Worm (Caenorhabditis elegans) whole organism, L1 larva: ENCODE results near the gene Y37D8A.29.

Experiments used
- C04F5.9 ChIP-seq: sonication (generic microtip); optimal IDR thresholded peaks from 2 replicates; lab custom pipeline; 2016; ENCODE audit warnings: missing genetic modification characterization, missing compliant biosample characterization
- F16B12.6 ChIP-seq: fragments of 150-350 bp; optimal IDR thresholded peaks from 2 replicates; lab custom pipeline; 2014; ENCODE audit warnings: missing biosample characterization, missing genetic modification characterization
- aha-1 ChIP-seq: fragments of 150-350 bp; optimal IDR thresholded peaks from 2 replicates; lab custom pipeline; 2014; ENCODE audit warnings: missing biosample characterization, missing genetic modification characterization
- ama-1 ChIP-seq: fragments of 150-350 bp; optimal IDR thresholded peaks from 2 replicates; lab custom pipeline; 2014
- blmp-1 ChIP-seq: fragments of 150-350 bp; optimal IDR thresholded peaks from 2 replicates; lab custom pipeline; 2014; ENCODE audit warnings: missing biosample characterization, missing genetic modification characterization
- ceh-90 ChIP-seq: sonication (generic microtip); optimal IDR thresholded peaks from 2 replicates; lab custom pipeline; 2016; ENCODE audit warnings: missing genetic modification characterization, missing compliant biosample characterization
- dpl-1 ChIP-seq, 3 experiments: fragments of 150-350 bp in 2 of 3; sonication (generic microtip) in 1 of 3; optimal IDR thresholded peaks; 2 replicates each; lab custom pipeline; 2014 to 2017; ENCODE audit warnings: missing biosample characterization in 3 of 3, missing genetic modification characterization in 3 of 3, missing genetic modification reagents in 3 of 3
- dsc-1 ChIP-seq: sonication (generic microtip); optimal IDR thresholded peaks from 2 replicates; lab custom pipeline; 2016; ENCODE audit warnings: mild to moderate bottlenecking, missing genetic modification characterization, missing compliant biosample characterization
- efl-3 ChIP-seq: fragments of 200-800 bp; sonication (Bioruptor generic); optimal IDR thresholded peaks from 2 replicates; lab custom pipeline; 2018; ENCODE audit warnings: mild to moderate bottlenecking, missing genetic modification characterization, missing compliant biosample characterization
- egl-13 ChIP-seq: sonication (generic microtip); optimal IDR thresholded peaks from 2 replicates; lab custom pipeline; 2016; ENCODE audit warnings: missing genotype, missing genetic modification reagents, missing genetic modification characterization, missing compliant biosample characterization
- elt-2 ChIP-seq: sonication (generic microtip); optimal IDR thresholded peaks from 2 replicates; lab custom pipeline; 2016; ENCODE audit warnings: missing genetic modification characterization, mild to moderate bottlenecking, inconsistent platforms, missing compliant biosample characterization, missing genetic modification reagents
- ets-5 ChIP-seq: fragments of 200-800 bp; sonication (Bioruptor generic); IDR thresholded peaks from 2 replicates; pipeline ENCODE4 v1.3.6; 2022; ENCODE audit warnings: missing genetic modification characterization, missing compliant biosample characterization
- fkh-10 ChIP-seq: sonication (generic microtip); optimal IDR thresholded peaks from 2 replicates; lab custom pipeline; 2017; ENCODE audit warnings: missing biosample characterization, missing genetic modification reagents, missing genetic modification characterization
- fkh-4 ChIP-seq: sonication (generic microtip); optimal IDR thresholded peaks from 2 replicates; lab custom pipeline; 2016; ENCODE audit warnings: missing compliant biosample characterization, missing genetic modification characterization, borderline replicate concordance
- fos-1 ChIP-seq: fragments of 150-350 bp; optimal IDR thresholded peaks from 2 replicates; lab custom pipeline; 2014; ENCODE audit warnings: missing biosample characterization, missing genetic modification characterization
- hlh-17 ChIP-seq: fragments of 200-800 bp; sonication (Bioruptor generic); optimal IDR thresholded peaks from 2 replicates; lab custom pipeline; 2018; ENCODE audit warnings: missing genetic modification characterization, mild to moderate bottlenecking, missing compliant biosample characterization, moderate library complexity, borderline replicate concordance
- irx-1 ChIP-seq: sonication (generic microtip); optimal IDR thresholded peaks from 2 replicates; lab custom pipeline; 2016; ENCODE audit warnings: missing genetic modification characterization, missing compliant biosample characterization
- jun-1 ChIP-seq: fragments of 150-350 bp; optimal IDR thresholded peaks from 2 replicates; lab custom pipeline; 2014; ENCODE audit warnings: missing biosample characterization, missing genetic modification reagents, missing genetic modification characterization
- lin-13 ChIP-seq: fragments of 150-350 bp; optimal IDR thresholded peaks from 2 replicates; lab custom pipeline; 2014; ENCODE audit warnings: missing biosample characterization, missing genetic modification reagents, missing genetic modification characterization
- lin-14 ChIP-seq: fragments of 200-800 bp; sonication (Bioruptor generic); optimal IDR thresholded peaks from 2 replicates; lab custom pipeline; 2018; ENCODE audit warnings: mild to moderate bottlenecking, missing genetic modification characterization, moderate library complexity, missing compliant biosample characterization
- lin-15B ChIP-seq: fragments of 150-350 bp; sonication (generic microtip); optimal IDR thresholded peaks from 3 replicates; lab custom pipeline; 2014; ENCODE audit warnings: missing biosample characterization, missing genetic modification characterization
- lsy-2 ChIP-seq, 2 experiments: fragments of 150-350 bp; optimal IDR thresholded peaks; 2 replicates each; lab custom pipeline; 2014; ENCODE audit warnings: missing biosample characterization in 2 of 2, missing genetic modification characterization in 2 of 2
- mdl-1 ChIP-seq, 2 experiments: fragments of 150-350 bp; optimal IDR thresholded peaks; 2 replicates each; lab custom pipeline; 2014 to 2017; ENCODE audit warnings: missing biosample characterization in 2 of 2, missing genetic modification characterization in 2 of 2, inconsistent platforms in 1 of 2
- nhr-11 ChIP-seq: fragments of 150-350 bp; optimal IDR thresholded peaks from 2 replicates; lab custom pipeline; 2014; ENCODE audit warnings: missing biosample characterization, missing genetic modification characterization
- nhr-19 ChIP-seq: fragments of 200-800 bp; sonication (Bioruptor generic); conservative IDR thresholded peaks from 2 replicates; pipeline ENCODE4 v1.3.6; 2022; ENCODE audit warnings: missing genetic modification characterization, missing compliant biosample characterization
- nhr-20 ChIP-seq: sonication (generic microtip); optimal IDR thresholded peaks from 2 replicates; lab custom pipeline; 2016; ENCODE audit warnings: mild to moderate bottlenecking, missing genetic modification characterization, missing compliant biosample characterization
- nhr-71 ChIP-seq: sonication (generic microtip); optimal IDR thresholded peaks from 2 replicates; lab custom pipeline; 2016; ENCODE audit warnings: mild to moderate bottlenecking, missing genetic modification characterization, moderate library complexity, missing compliant biosample characterization
- nhr-76 ChIP-seq: sonication (generic microtip); optimal IDR thresholded peaks from 2 replicates; lab custom pipeline; 2017; ENCODE audit warnings: missing biosample characterization, missing genetic modification characterization
- nhr-77 ChIP-seq: fragments of 150-350 bp; optimal IDR thresholded peaks from 2 replicates; lab custom pipeline; 2014; ENCODE audit warnings: missing biosample characterization, missing genetic modification characterization
- nhr-84 ChIP-seq: sonication (generic microtip); optimal IDR thresholded peaks from 2 replicates; lab custom pipeline; 2017; ENCODE audit warnings: missing biosample characterization, missing genetic modification characterization
- nhr-85 ChIP-seq: sonication (generic microtip); peaks from one replicate; lab custom pipeline; 2016; ENCODE audit warnings: missing genetic modification characterization, inconsistent platforms, missing compliant biosample characterization
- nhr-90 ChIP-seq: sonication (generic microtip); optimal IDR thresholded peaks from 2 replicates; lab custom pipeline; 2016; ENCODE audit warnings: mild to moderate bottlenecking, missing genetic modification characterization, missing compliant biosample characterization; ENCODE audit not compliant: poor library complexity
- pqm-1 ChIP-seq: sonication (generic microtip); optimal IDR thresholded peaks from 3 replicates; lab custom pipeline; 2017; ENCODE audit warnings: missing biosample characterization, missing genetic modification characterization
- rnt-1 ChIP-seq: sonication (generic microtip); optimal IDR thresholded peaks from 2 replicates; lab custom pipeline; 2016; ENCODE audit warnings: mild to moderate bottlenecking, missing genetic modification characterization, moderate library complexity, missing compliant biosample characterization
- snpc-4 ChIP-seq: fragments of 150-350 bp; optimal IDR thresholded peaks from 2 replicates; lab custom pipeline; 2014; ENCODE audit warnings: missing biosample characterization, missing genetic modification characterization
- snu-23 ChIP-seq: sonication (generic microtip); optimal IDR thresholded peaks from 2 replicates; lab custom pipeline; 2016; ENCODE audit warnings: missing genetic modification characterization, missing compliant biosample characterization
- sox-4 ChIP-seq: sonication (generic microtip); optimal IDR thresholded peaks from 2 replicates; lab custom pipeline; 2016; ENCODE audit warnings: missing genetic modification characterization, missing compliant biosample characterization
- sup-37 ChIP-seq: fragments of 200-800 bp; sonication (Bioruptor generic); optimal IDR thresholded peaks from 2 replicates; lab custom pipeline; 2018; ENCODE audit warnings: mild to moderate bottlenecking, missing genetic modification characterization, missing compliant biosample characterization
- swsn-7 ChIP-seq: sonication (generic microtip); optimal IDR thresholded peaks from 2 replicates; lab custom pipeline; 2016; ENCODE audit warnings: missing genetic modification characterization, missing compliant biosample characterization
- unc-130 ChIP-seq: fragments of 150-350 bp; optimal IDR thresholded peaks from 2 replicates; lab custom pipeline; 2017; ENCODE audit warnings: missing biosample characterization, missing genetic modification characterization, inconsistent platforms
- unc-86 ChIP-seq: sonication (generic microtip); optimal IDR thresholded peaks from 2 replicates; lab custom pipeline; 2016; ENCODE audit warnings: missing genetic modification characterization, missing compliant biosample characterization
- zag-1 ChIP-seq: fragments of 150-350 bp; optimal IDR thresholded peaks from 2 replicates; lab custom pipeline; 2014; ENCODE audit warnings: missing biosample characterization, missing genetic modification characterization
- ztf-11 ChIP-seq, 2 experiments: sonication (generic microtip); optimal IDR thresholded peaks; 2 replicates each; lab custom pipeline; 2016 to 2017; ENCODE audit warnings: missing genetic modification characterization in 2 of 2, missing biosample characterization in 1 of 2, missing compliant biosample characterization in 1 of 2
- ztf-4 ChIP-seq: fragments of 150-350 bp; optimal IDR thresholded peaks from 2 replicates; lab custom pipeline; 2014; ENCODE audit warnings: missing biosample characterization, missing genetic modification characterization

The Y37D8A.29 gene

DNA sequence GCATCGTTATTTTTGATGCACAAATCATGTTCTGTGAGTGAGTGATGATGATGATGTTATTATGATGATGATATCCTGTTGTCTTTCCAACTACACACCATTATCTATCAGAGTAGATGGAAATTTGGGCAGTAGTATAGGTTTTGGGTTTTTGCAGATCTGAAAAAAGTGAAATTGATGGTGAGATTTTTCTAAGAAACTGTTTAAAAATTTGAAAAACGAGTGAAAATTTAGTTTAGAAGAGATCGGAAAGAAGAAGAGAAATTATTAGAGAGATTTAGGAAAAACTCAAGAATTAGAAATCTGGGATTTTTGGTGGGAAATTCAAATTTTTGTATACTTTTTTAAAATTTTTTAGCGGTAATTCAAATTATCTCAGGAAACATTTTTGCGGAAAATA lies at the start of gene Y37D8A.29, which contains the start of gene unc-71:
Gene Y37D8A.29, minus strand, starts transcription at position 101 of the 400 bp plus-strand sequence.
Gene unc-71, minus strand, starts transcription at position 159 of the 400 bp plus-strand sequence.
- no peak for TF ChIP-seq rnt-1 (tag; lab: Kevin White, UChicago)
- TF ChIP-seq egl-13, result no peak
- no peak for TF ChIP-seq ztf-11 (tag; optimal IDR thresholded peaks at IDR 0.05; lab: Kevin White, UChicago)
- TF ChIP-seq nhr-90 (tag; lab: Kevin White, UChicago), result no peak
- no peak for TF ChIP-seq pqm-1 (tag; lab: Kevin White, UChicago)
- no peak for TF ChIP-seq efl-3 (GFP tag; lab: Kevin White, UChicago)
- TF ChIP-seq sox-4, result no peak
- TF ChIP-seq nhr-20 (tag; lab: Kevin White, UChicago), result no peak
- TF ChIP-seq nhr-71, result no peak
- TF ChIP-seq fkh-10 (GFP tag; lab: Kevin White, UChicago), result no peak
- no peak for TF ChIP-seq lsy-2 (tag; optimal IDR thresholded peaks at IDR 0.05; lab: Kevin White, UChicago)
- no peak for TF ChIP-seq ama-1
- TF ChIP-seq hlh-17 (GFP tag; lab: Kevin White, UChicago), result no peak
- TF ChIP-seq, all 84 proteins: peak for 0

DNA sequence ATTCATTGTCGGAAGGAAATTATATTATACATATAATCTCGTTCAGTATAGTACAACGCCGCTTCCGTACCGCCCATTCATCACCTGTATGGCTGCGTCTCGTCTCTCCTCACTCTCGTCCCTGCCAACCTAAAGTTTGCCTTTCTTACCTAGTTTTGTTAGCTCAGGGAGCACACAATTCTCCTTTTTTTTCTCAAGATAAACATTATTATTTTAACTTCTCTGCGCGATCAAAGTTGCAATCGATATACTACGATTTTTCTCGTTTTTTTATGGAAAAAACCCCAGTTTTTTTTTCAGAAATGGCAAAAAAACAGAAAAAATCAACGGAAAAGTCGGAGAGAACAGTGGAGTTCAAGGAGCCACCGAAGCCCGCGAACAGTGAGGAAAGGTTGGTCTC lies 42.9 kb upstream of the Y37D8A.29 start, which contains the start of gene epg-3:
Gene epg-3, plus strand, starts transcription at position 301 of the 400 bp plus-strand sequence.
- TF ChIP-seq lin-15B (tag; lab: Kevin White, UChicago), result no peak
- TF ChIP-seq sup-37 (GFP tag; lab: Kevin White, UChicago), result no peak
- no peak for TF ChIP-seq ets-5 (GFP tag; lab: Robert Waterston, UW)
- TF ChIP-seq snu-23 (GFP tag; lab: Kevin White, UChicago), result no peak
- no peak for TF ChIP-seq lin-14 (GFP tag; lab: Kevin White, UChicago)
- TF ChIP-seq, all 84 proteins: peak for 0

DNA sequence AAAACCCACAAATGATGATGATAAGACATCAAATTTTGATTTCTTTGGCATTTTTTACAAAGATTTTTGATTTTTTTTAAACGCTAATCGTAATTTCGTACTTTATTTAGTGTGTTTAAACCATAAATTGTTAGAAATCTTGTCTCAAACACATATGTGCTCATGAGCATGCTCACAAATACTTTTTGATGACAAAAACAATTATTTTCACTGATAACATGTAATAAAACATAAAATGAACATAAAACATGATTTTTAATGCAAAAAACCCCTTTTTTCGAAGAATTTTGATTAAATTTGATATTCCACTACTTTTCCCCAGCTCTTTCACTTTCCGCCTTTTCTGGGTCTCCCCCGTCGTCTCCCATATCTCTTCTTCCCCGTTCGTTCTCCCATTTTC lies 41.3 kb upstream of the Y37D8A.29 start:
- TF ChIP-seq irx-1 (tag; lab: Kevin White, UChicago) (no peak), aha-1 (tag; lab: Kevin White, UChicago) (no peak), blmp-1 (peak; percentile 56), fkh-4 (tag; lab: Kevin White, UChicago) (no peak)

DNA sequence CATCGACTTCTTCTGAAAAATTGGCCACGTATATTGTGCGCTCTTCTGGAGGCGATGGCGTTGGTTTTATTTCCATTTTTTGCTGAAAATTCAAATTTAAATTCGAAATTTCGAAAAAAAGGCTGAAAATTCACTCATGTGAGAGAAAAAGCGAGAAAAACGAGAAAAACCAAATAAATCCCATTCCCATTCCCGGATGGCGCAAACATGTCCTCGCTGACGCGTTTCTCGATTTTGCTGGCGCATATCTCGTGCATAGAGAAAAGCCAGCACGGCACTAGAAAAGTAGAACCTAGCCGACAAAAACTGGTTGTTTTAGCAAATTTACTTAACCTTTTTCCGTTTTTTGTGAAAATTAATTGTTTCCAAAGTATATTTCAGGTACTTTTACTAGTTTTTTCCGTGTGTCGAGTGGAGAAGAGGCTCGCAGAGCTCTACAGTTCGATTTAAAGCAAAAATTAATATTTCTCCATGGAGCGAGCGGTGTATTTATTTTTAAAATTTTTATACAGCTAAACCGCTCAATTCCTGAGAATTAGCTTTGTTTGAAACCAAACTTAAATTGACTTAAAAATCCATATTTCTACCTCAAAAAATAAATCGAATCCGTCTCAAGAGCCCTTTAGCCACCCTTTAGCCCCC lies 40.4 kb upstream of the Y37D8A.29 start, which contains the start of gene rbm-7:
Gene rbm-7, minus strand, starts transcription at position 82 of the 642 bp plus-strand sequence.
- TF ChIP-seq lin-15B (tag; lab: Kevin White, UChicago) (peak; percentile 67), ztf-4 (tag; lab: Kevin White, UChicago) (no peak), snu-23 (GFP tag; lab: Kevin White, UChicago) (peak; percentile 81), nhr-77 (tag; lab: Kevin White, UChicago) (peak; percentile 36), elt-2 (tag; lab: Kevin White, UChicago) (peak; percentile 24), lin-13 (GFP tag; lab: Kevin White, UChicago) (peak; percentile 60), lsy-2 (tag; optimal IDR thresholded peaks at IDR 0.05; lab: Kevin White, UChicago) (peak; percentile 87 to 89), F16B12.6 (peak; percentile 73), ets-5 (GFP tag; lab: Robert Waterston, UW) (no peak), dsc-1 (tag; lab: Kevin White, UChicago) (peak; percentile 71), egl-13 (no peak), nhr-76 (tag; lab: Kevin White, UChicago) (peak; percentile 26), snpc-4 (tag; lab: Kevin White, UChicago) (peak; percentile 52), fkh-10 (GFP tag; lab: Kevin White, UChicago) (peak; percentile 2), dpl-1 (GFP tag; optimal IDR thresholded peaks at IDR 0.05; lab: Kevin White, UChicago) (peak; percentile 60 to 80 (median 77)), zag-1 (tag; lab: Kevin White, UChicago) (no peak), sup-37 (GFP tag; lab: Kevin White, UChicago) (peak; percentile 12), C04F5.9 (tag; lab: Kevin White, UChicago) (peak; percentile 26), unc-130 (tag; lab: Kevin White, UChicago) (peak; percentile 52), unc-86 (peak; percentile 72), nhr-85 (peak; percentile 78), efl-3 (GFP tag; lab: Kevin White, UChicago) (no peak), swsn-7 (tag; lab: Kevin White, UChicago) (peak; percentile 80), rnt-1 (tag; lab: Kevin White, UChicago) (peak; percentile 87), ama-1 (no peak), hlh-17 (GFP tag; lab: Kevin White, UChicago) (no peak), nhr-71 (peak; percentile 83), ceh-90 (peak; percentile 4), nhr-11 (tag; lab: Kevin White, UChicago) (no peak), fos-1 (peak; percentile 36), nhr-19 (GFP tag; lab: Robert Waterston, UW) (no peak; the same call in 1 of the 2 replicates), nhr-84 (no peak), irx-1 (tag; lab: Kevin White, UChicago) (peak; percentile 66), mdl-1 (tag; optimal IDR thresholded peaks at IDR 0.05; lab: Kevin White, UChicago) (peak in 1 of 2 experiments; percentile 59), jun-1 (peak; percentile 56)
